Worm (Caenorhabditis elegans) whole organism, late embryonic: ENCODE measurements around the gene nlp-69.

Experiments
- C08G9.2 ChIP-seq: sonication (generic microtip); optimal IDR thresholded peaks from 2 replicates; lab custom pipeline; 2016; ENCODE audit warnings: mild to moderate bottlenecking, missing genetic modification characterization, moderate library complexity, missing compliant biosample characterization
- C38D4.7 ChIP-seq: fragments of 200-800 bp; sonication (Bioruptor generic); optimal IDR thresholded peaks from 2 replicates; lab custom pipeline; 2018; ENCODE audit warnings: mild to moderate bottlenecking, missing genetic modification characterization, moderate library complexity, missing compliant biosample characterization
- K02D7.2 ChIP-seq: sonication (generic microtip); optimal IDR thresholded peaks from 2 replicates; lab custom pipeline; 2017; ENCODE audit warnings: mild to moderate bottlenecking, missing genetic modification characterization, missing compliant biosample characterization
- T23F11.4 ChIP-seq: fragments of 200-800 bp; sonication (Bioruptor generic); optimal IDR thresholded peaks from 2 replicates; lab custom pipeline; 2018; ENCODE audit warnings: mild to moderate bottlenecking, missing genetic modification characterization, missing compliant biosample characterization
- Y22D7AL.16 ChIP-seq: sonication (generic microtip); optimal IDR thresholded peaks from 2 replicates; lab custom pipeline; 2016; ENCODE audit warnings: missing genetic modification characterization, missing compliant biosample characterization
- ahr-1 ChIP-seq: sonication (generic microtip); optimal IDR thresholded peaks from 2 replicates; lab custom pipeline; 2016; ENCODE audit warnings: missing genetic modification characterization, missing compliant biosample characterization
- ceh-18 ChIP-seq: sonication (generic microtip); optimal IDR thresholded peaks from 2 replicates; lab custom pipeline; 2016; ENCODE audit warnings: missing genetic modification characterization, missing compliant biosample characterization
- ceh-45 ChIP-seq: fragments of 200-800 bp; sonication (Bioruptor generic); IDR thresholded peaks from 2 replicates; pipeline ENCODE4 v1.3.6; 2022; ENCODE audit warnings: missing genetic modification reagents, missing genetic modification characterization, missing compliant biosample characterization
- ceh-48 ChIP-seq: sonication (generic microtip); optimal IDR thresholded peaks from 2 replicates; lab custom pipeline; 2016; ENCODE audit warnings: missing genetic modification characterization, inconsistent platforms, missing compliant biosample characterization
- ceh-9 ChIP-seq: sonication (generic microtip); optimal IDR thresholded peaks from 2 replicates; lab custom pipeline; 2016; ENCODE audit warnings: mild to moderate bottlenecking, missing genetic modification characterization, inconsistent platforms, missing compliant biosample characterization
- che-1 ChIP-seq: sonication (generic microtip); optimal IDR thresholded peaks from 2 replicates; lab custom pipeline; 2016; ENCODE audit warnings: mild to moderate bottlenecking, missing genetic modification characterization, missing compliant biosample characterization
- dmd-4 ChIP-seq: sonication (generic microtip); optimal IDR thresholded peaks from 2 replicates; lab custom pipeline; 2016; ENCODE audit warnings: borderline replicate concordance, missing genetic modification characterization, missing compliant biosample characterization
- dve-1 ChIP-seq: sonication (generic microtip); optimal IDR thresholded peaks from 2 replicates; lab custom pipeline; 2017; ENCODE audit warnings: antibody characterized with exemption, mild to moderate bottlenecking, missing genetic modification characterization, missing compliant biosample characterization
- elt-2 ChIP-seq: sonication (generic microtip); optimal IDR thresholded peaks from 2 replicates; lab custom pipeline; 2016; ENCODE audit warnings: missing genetic modification reagents, missing genetic modification characterization, missing compliant biosample characterization
- ets-4 ChIP-seq: sonication (generic microtip); optimal IDR thresholded peaks from 2 replicates; lab custom pipeline; 2016; ENCODE audit warnings: missing genetic modification characterization, missing compliant biosample characterization
- eyg-1 ChIP-seq: sonication (generic microtip); optimal IDR thresholded peaks from 2 replicates; lab custom pipeline; 2016; ENCODE audit warnings: missing genotype, missing genetic modification characterization, missing compliant biosample characterization
- fax-1 ChIP-seq: sonication (generic microtip); optimal IDR thresholded peaks from 2 replicates; lab custom pipeline; 2016; ENCODE audit warnings: missing genotype, missing genetic modification characterization, missing compliant biosample characterization
- fkh-10 ChIP-seq: fragments of 150-350 bp; optimal IDR thresholded peaks from 2 replicates; lab custom pipeline; 2014; ENCODE audit warnings: missing biosample characterization, missing genetic modification reagents, missing genetic modification characterization
- fkh-6 ChIP-seq: sonication (generic microtip); optimal IDR thresholded peaks from 2 replicates; lab custom pipeline; 2016; ENCODE audit warnings: missing genetic modification characterization, missing compliant biosample characterization
- gmeb-2 ChIP-seq: sonication (generic microtip); optimal IDR thresholded peaks from 2 replicates; lab custom pipeline; 2016; ENCODE audit warnings: missing genetic modification characterization, inconsistent platforms, missing compliant biosample characterization
- hlh-13 ChIP-seq: fragments of 200-800 bp; sonication (Bioruptor generic); optimal IDR thresholded peaks from 2 replicates; lab custom pipeline; 2018; ENCODE audit warnings: mild to moderate bottlenecking, missing genetic modification characterization, missing compliant biosample characterization
- hlh-15 ChIP-seq: sonication (generic microtip); optimal IDR thresholded peaks from 2 replicates; lab custom pipeline; 2016; ENCODE audit warnings: missing genetic modification characterization, missing compliant biosample characterization
- hlh-8 ChIP-seq: sonication (generic microtip); optimal IDR thresholded peaks from 2 replicates; lab custom pipeline; 2016; ENCODE audit warnings: missing genotype, missing genetic modification characterization, missing compliant biosample characterization
- lin-11 ChIP-seq: fragments of 200-800 bp; sonication (Bioruptor generic); optimal IDR thresholded peaks from 2 replicates; lab custom pipeline; 2018; ENCODE audit warnings: mild to moderate bottlenecking, missing genetic modification characterization, missing compliant biosample characterization
- mec-3 ChIP-seq: sonication (generic microtip); optimal IDR thresholded peaks from 2 replicates; lab custom pipeline; 2016; ENCODE audit warnings: borderline replicate concordance, missing genetic modification characterization, missing compliant biosample characterization
- nfya-1 ChIP-seq: sonication (generic microtip); optimal IDR thresholded peaks from 2 replicates; lab custom pipeline; 2017; ENCODE audit warnings: missing genetic modification characterization, mild to moderate bottlenecking, missing compliant biosample characterization, antibody characterized with exemption, moderate library complexity
- nhr-232 ChIP-seq: sonication (generic microtip); optimal IDR thresholded peaks from 2 replicates; lab custom pipeline; 2016; ENCODE audit warnings: missing genetic modification characterization, missing compliant biosample characterization
- npax-4 ChIP-seq: sonication (generic microtip); optimal IDR thresholded peaks from 2 replicates; lab custom pipeline; 2016; ENCODE audit warnings: missing genetic modification characterization, missing compliant biosample characterization
- pag-3 ChIP-seq: sonication (generic microtip); optimal IDR thresholded peaks from 2 replicates; lab custom pipeline; 2016; ENCODE audit warnings: missing compliant biosample characterization, missing genetic modification characterization, borderline replicate concordance
- pat-9 ChIP-seq: fragments of 200-800 bp; sonication (Bioruptor generic); optimal IDR thresholded peaks from 2 replicates; lab custom pipeline; 2018; ENCODE audit warnings: mild to moderate bottlenecking, missing genetic modification characterization, moderate library complexity, missing compliant biosample characterization
- pax-1 ChIP-seq: fragments of 150-350 bp; optimal IDR thresholded peaks from 2 replicates; lab custom pipeline; 2014; ENCODE audit warnings: missing biosample characterization, missing genetic modification characterization
- pha-2 ChIP-seq: sonication (generic microtip); optimal IDR thresholded peaks from 2 replicates; lab custom pipeline; 2017; ENCODE audit warnings: mild to moderate bottlenecking, missing genetic modification characterization, missing compliant biosample characterization
- pha-4 ChIP-seq: fragments of 150-350 bp; optimal IDR thresholded peaks from 2 replicates; lab custom pipeline; 2018; ENCODE audit warnings: missing biosample characterization, missing genetic modification reagents, missing genetic modification characterization
- pqm-1 ChIP-seq: sonication (generic microtip); optimal IDR thresholded peaks from 2 replicates; lab custom pipeline; 2016; ENCODE audit warnings: missing genetic modification characterization, missing compliant biosample characterization
- ref-2 ChIP-seq: sonication (generic microtip); optimal IDR thresholded peaks from 2 replicates; lab custom pipeline; 2016; ENCODE audit warnings: missing genetic modification characterization, missing compliant biosample characterization
- sdc-2 ChIP-seq: sonication (generic microtip); optimal IDR thresholded peaks from 2 replicates; lab custom pipeline; 2016; ENCODE audit warnings: missing genotype, missing genetic modification characterization, missing compliant biosample characterization
- syd-9 ChIP-seq: sonication (generic microtip); optimal IDR thresholded peaks from 2 replicates; lab custom pipeline; 2016; ENCODE audit warnings: mild to moderate bottlenecking, missing genetic modification characterization, moderate library complexity, missing compliant biosample characterization
- tbx-2 ChIP-seq: sonication (generic microtip); optimal IDR thresholded peaks from 2 replicates; lab custom pipeline; 2016; ENCODE audit warnings: missing genetic modification characterization, missing compliant biosample characterization
- ttx-3 ChIP-seq: sonication (generic microtip); optimal IDR thresholded peaks from 2 replicates; lab custom pipeline; 2016; ENCODE audit warnings: missing genetic modification reagents, missing genetic modification characterization, missing compliant biosample characterization
- unc-42 ChIP-seq: sonication (generic microtip); optimal IDR thresholded peaks from 2 replicates; lab custom pipeline; 2016; ENCODE audit warnings: missing genotype, missing genetic modification characterization, missing compliant biosample characterization
- ztf-16 ChIP-seq: sonication (generic microtip); optimal IDR thresholded peaks from 2 replicates; lab custom pipeline; 2017; ENCODE audit warnings: missing genetic modification characterization, missing compliant biosample characterization

Gene nlp-69

ce11 chrV:20065096-20065495 is 29.7 kb downstream of the nlp-69 start:
- no peak for TF ChIP-seq ahr-1 (tag; lab: Kevin White, UChicago)
- no peak for TF ChIP-seq hlh-13 (GFP tag; lab: Kevin White, UChicago)
- peak; percentile 81 for TF ChIP-seq pha-2 (tag; lab: Kevin White, UChicago)
- no peak for TF ChIP-seq npax-4 (tag; lab: Kevin White, UChicago)

ce11 chrV:20064076-20064475 is 30.7 kb downstream of the nlp-69 start, which contains the start of gene ttx-1:
Gene ttx-1, minus strand, starts transcription at chrV:20064176.
- TF ChIP-seq ttx-3 (tag; lab: Kevin White, UChicago) (no peak), nhr-232 (tag; lab: Kevin White, UChicago) (no peak), fkh-10 (GFP tag; lab: Kevin White, UChicago) (no peak), dmd-4 (tag; lab: Kevin White, UChicago) (no peak), T23F11.4 (no peak), K02D7.2 (tag; lab: Kevin White, UChicago) (no peak), ets-4 (tag; lab: Kevin White, UChicago) (no peak), ceh-9 (tag; lab: Kevin White, UChicago) (no peak), fkh-6 (no peak), unc-42 (tag; lab: Kevin White, UChicago) (no peak), syd-9 (tag; lab: Kevin White, UChicago) (no peak)
- TF ChIP-seq, all 69 proteins: peak for 0

ce11 chrV:20061498-20061897 is 33.3 kb downstream of the nlp-69 start:
- TF ChIP-seq mec-3 (tag; lab: Kevin White, UChicago): no peak
- TF ChIP-seq K02D7.2 (tag; lab: Kevin White, UChicago): no peak
- no peak for TF ChIP-seq pax-1
- TF ChIP-seq C08G9.2 (tag; lab: Kevin White, UChicago): no peak
- TF ChIP-seq pha-2 (tag; lab: Kevin White, UChicago): peak; percentile 73
- no peak for TF ChIP-seq dve-1 (tag; lab: Kevin White, UChicago)
- TF ChIP-seq fkh-6: no peak
- TF ChIP-seq tbx-2 (tag; lab: Kevin White, UChicago): no peak
- no peak for TF ChIP-seq pat-9
- TF ChIP-seq lin-11 (tag; lab: Kevin White, UChicago): no peak
- peak; percentile 6 for TF ChIP-seq che-1 (tag; lab: Kevin White, UChicago)
- peak; percentile 24 for TF ChIP-seq T23F11.4
- TF ChIP-seq C38D4.7 (GFP tag; lab: Kevin White, UChicago): peak; percentile 3
- TF ChIP-seq nfya-1 (tag; lab: Kevin White, UChicago): peak; percentile 43
- TF ChIP-seq ref-2 (tag; lab: Kevin White, UChicago): no peak
- TF ChIP-seq eyg-1 (tag; lab: Kevin White, UChicago): no peak
- TF ChIP-seq pag-3: no peak
- no peak for TF ChIP-seq elt-2 (tag; lab: Kevin White, UChicago)
- TF ChIP-seq gmeb-2 (tag; lab: Kevin White, UChicago): peak; percentile 22

ce11 chrV:20059370-20059769 is 35.4 kb downstream of the nlp-69 start:
- TF ChIP-seq sdc-2: no peak
- TF ChIP-seq pqm-1: no peak
- TF ChIP-seq hlh-13 (GFP tag; lab: Kevin White, UChicago): no peak
- no peak for TF ChIP-seq fax-1 (tag; lab: Kevin White, UChicago)
- no peak for TF ChIP-seq pat-9
- no peak for TF ChIP-seq fkh-10 (GFP tag; lab: Kevin White, UChicago)
- TF ChIP-seq ttx-3 (tag; lab: Kevin White, UChicago): no peak
- no peak for TF ChIP-seq Y22D7AL.16 (tag; lab: Kevin White, UChicago)
- no peak for TF ChIP-seq hlh-8 (tag; lab: Kevin White, UChicago)
- no peak for TF ChIP-seq ceh-45
- TF ChIP-seq pha-4: no peak
- TF ChIP-seq hlh-15 (tag; lab: Kevin White, UChicago): no peak
- TF ChIP-seq ztf-16 (tag; lab: Kevin White, UChicago): no peak
- TF ChIP-seq ceh-48 (tag; lab: Kevin White, UChicago): no peak
- TF ChIP-seq syd-9 (tag; lab: Kevin White, UChicago): no peak
- no peak for TF ChIP-seq ceh-18
